Fruit fly (Drosophila melanogaster): Measurements from ENCODE around the gene Fer1.

Fer1 gene

DNA sequence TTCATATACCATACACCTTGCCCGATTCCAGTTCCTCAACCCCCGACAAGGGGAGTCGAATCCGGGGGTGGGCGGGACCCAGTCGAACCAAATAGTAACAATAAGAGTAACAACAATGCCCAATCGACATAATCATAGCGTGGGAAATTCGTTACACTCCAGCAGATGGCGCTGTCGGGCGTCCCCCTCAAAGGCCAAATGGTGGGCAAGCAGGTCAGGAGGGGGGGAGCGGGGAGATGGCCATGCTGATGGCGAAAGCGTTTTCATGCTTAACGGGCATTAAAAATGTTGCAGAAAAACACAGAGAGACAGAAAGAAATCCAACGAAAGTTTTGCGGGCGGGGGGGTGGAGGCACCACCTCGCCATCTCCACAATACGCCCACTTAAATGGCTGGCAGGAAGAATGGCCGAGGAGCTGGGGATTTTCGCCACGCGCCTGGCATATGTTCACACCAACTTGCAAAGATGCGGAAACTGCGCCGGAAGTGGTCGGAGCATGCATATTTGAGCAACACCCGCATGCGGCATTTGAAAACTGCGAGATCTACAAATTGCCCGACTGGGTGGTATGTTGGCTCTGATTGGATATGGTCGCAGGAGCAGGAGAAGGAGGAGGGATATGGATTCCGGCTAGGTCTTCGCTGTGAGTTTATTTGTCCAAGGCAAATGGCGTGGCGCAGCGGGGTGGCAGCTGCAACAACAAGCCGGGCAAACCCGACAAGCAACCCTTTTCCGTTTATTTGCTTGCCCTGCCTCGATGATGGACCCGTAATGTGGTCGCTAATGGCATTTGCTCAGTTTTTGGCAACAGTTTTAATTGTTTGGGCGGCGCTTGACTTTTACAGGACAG is 3.4 kb downstream of the Fer1 start:
- TF ChIP-seq gcm (GFP tag; optimal IDR thresholded peaks at IDR 0.05) (peak; percentile 9), gsb-n (tag; optimal IDR thresholded peaks at IDR 0.05) (no peak), nerfin-1 (tag; optimal IDR thresholded peaks at IDR 0.05) (peak; percentile 21), Hey (tag; optimal IDR thresholded peaks at IDR 0.05) (peak; percentile 91), CG6689 (GFP tag; IDR thresholded peaks at IDR 0.05) (no peak), lov (optimal IDR thresholded peaks at IDR 0.05) (no peak), lov (GFP tag; IDR thresholded peaks at IDR 0.05) (0 out of 3 replicates have a peak, but pooled peaks have one; percentile 12), insv (GFP tag; optimal IDR thresholded peaks at IDR 0.05) (peak in 1 of 2 experiments; percentile 33), Ets65A (GFP tag) (peak; percentile 65), twi (tag; optimal IDR thresholded peaks at IDR 0.05) (peak; percentile 37), Kr (GFP tag; optimal IDR thresholded peaks at IDR 0.05) (peak; percentile 60), Opbp (GFP tag; IDR thresholded peaks at IDR 0.05; ENCODE audit: partially characterized antibody) (0 out of 3 replicates have a peak, but pooled peaks have one; percentile 22), crol (GFP tag; IDR thresholded peaks at IDR 0.05) (peak; percentile 86), CG2199 (GFP tag; IDR thresholded peaks at IDR 0.05) (0 out of 3 replicates have a peak, but pooled peaks have one; percentile 38), dysf (GFP tag; IDR thresholded peaks at IDR 0.05) (no peak), chn (GFP tag; optimal IDR thresholded peaks at IDR 0.05) (no peak), slou (GFP tag; optimal IDR thresholded peaks at IDR 0.05) (no peak), Nf-YC (tag; optimal IDR thresholded peaks at IDR 0.05) (peak; percentile 89), Hr39 (optimal IDR thresholded peaks at IDR 0.05) (peak; percentile 29), CG18764 (GFP tag; optimal IDR thresholded peaks at IDR 0.05) (no peak), CTCF (GFP tag; optimal IDR thresholded peaks at IDR 0.05) (peak; percentile 85), CG7556 (GFP tag; optimal IDR thresholded peaks at IDR 0.05) (no peak), Med (GFP tag) (peak; percentile 35), CG4360 (GFP tag; IDR thresholded peaks at IDR 0.05) (peak; percentile 58), Nf-YB (GFP tag; optimal IDR thresholded peaks at IDR 0.05) (peak; percentile 87), Fer1 (GFP tag; optimal IDR thresholded peaks at IDR 0.05) (peak; percentile 93)

DNA sequence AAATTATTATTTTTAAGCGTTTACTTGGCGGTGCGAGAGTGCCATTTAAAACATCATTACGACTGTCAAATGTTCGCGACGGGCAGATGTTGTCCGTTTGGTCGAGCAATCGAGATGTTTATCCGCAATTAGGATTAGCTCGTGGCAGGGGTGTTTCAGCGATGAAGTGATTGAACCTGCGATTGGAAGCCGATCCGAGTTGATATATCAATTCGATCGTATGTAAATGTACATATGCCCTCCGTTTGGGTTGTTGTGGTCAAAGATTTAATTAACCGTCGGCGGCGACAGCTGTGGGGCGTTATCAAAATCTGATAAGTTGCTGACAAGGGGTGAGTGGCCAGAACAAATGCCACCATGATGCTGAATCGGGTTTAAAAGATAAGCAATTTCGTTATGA is 6.6 kb downstream of the Fer1 start:
- TF ChIP-seq Rx (GFP tag; IDR thresholded peaks at IDR 0.05) = 0 out of 2 replicates have a peak, but pooled peaks have one; percentile 6
- no peak for TF ChIP-seq CG10209 (GFP tag; optimal IDR thresholded peaks at IDR 0.05)
- peak; percentile 70 for TF ChIP-seq grn (GFP tag; optimal IDR thresholded peaks at IDR 0.05)

- TF ChIP-seq seq (GFP tag; IDR thresholded peaks at IDR 0.05) (peak; percentile 22; the same call in 1 of the 2 replicates), CG2202 (tag; optimal IDR thresholded peaks at IDR 0.05) (peak; percentile 46), fd3F (GFP tag; optimal IDR thresholded peaks at IDR 0.05) (peak; percentile 34), so (GFP tag; IDR thresholded peaks at IDR 0.05) (no peak), YL-1 (GFP tag; optimal IDR thresholded peaks at IDR 0.05) (peak; percentile 80), al (GFP tag; IDR thresholded peaks at IDR 0.05) (no peak), MTF-1 (GFP tag; optimal IDR thresholded peaks at IDR 0.05; ENCODE audit: borderline replicate concordance) (peak; percentile 52), wor (GFP tag; IDR thresholded peaks at IDR 0.05) (no peak), CG1647 (GFP tag; optimal IDR thresholded peaks at IDR 0.05) (peak; percentile 79), phol (tag; optimal IDR thresholded peaks at IDR 0.05) (peak; percentile 58), HHEX (GFP tag; optimal IDR thresholded peaks at IDR 0.05) (no peak), Gug (GFP tag; IDR thresholded peaks at IDR 0.05) (peak; percentile 89), wek (GFP tag; optimal IDR thresholded peaks at IDR 0.05) (peak; percentile 45), tin (GFP tag; optimal IDR thresholded peaks at IDR 0.05) (peak; percentile 91), rib (GFP tag; IDR thresholded peaks at IDR 0.05) (peak; percentile 58; the same call in 1 of the 2 replicates), Oaz (GFP tag; IDR thresholded peaks at IDR 0.05) (no peak), bsh (GFP tag; optimal IDR thresholded peaks at IDR 0.05) (peak in 1 of 2 experiments; percentile 63), dan (GFP tag; IDR thresholded peaks at IDR 0.05) (no peak), ash1 (GFP tag; optimal IDR thresholded peaks at IDR 0.05) (peak; percentile 31), peb (GFP tag; IDR thresholded peaks at IDR 0.05) (no peak)
Observed at dm6 chr3R:7144245-7144904, 8.4 kb downstream of the Fer1 start, which contains the start of the genes CG14610 and CG2656. Gene CG14610, minus strand, starts transcription at chr3R:7144295. Gene CG2656, plus strand, starts transcription at chr3R:7144724.

Data from whole organism, embryonic.